Worm (Caenorhabditis elegans) whole organism, L1 larva: Measurements from ENCODE around the gene F53E10.6.

ENCODE experiments used
- C04F5.9 ChIP-seq: sonication (generic microtip); optimal IDR thresholded peaks from 2 replicates; lab custom pipeline; 2016; ENCODE audit warnings: missing genetic modification characterization, missing compliant biosample characterization
- C34B4.2 ChIP-seq: sonication (generic microtip); optimal IDR thresholded peaks from 2 replicates; lab custom pipeline; 2017; ENCODE audit warnings: mild to moderate bottlenecking, missing genetic modification characterization, missing compliant biosample characterization
- F16B12.6 ChIP-seq: fragments of 150-350 bp; optimal IDR thresholded peaks from 2 replicates; lab custom pipeline; 2014; ENCODE audit warnings: missing biosample characterization, missing genetic modification characterization
- Y116A8C.19 ChIP-seq: sonication (generic microtip); optimal IDR thresholded peaks from 2 replicates; lab custom pipeline; 2016; ENCODE audit warnings: missing compliant biosample characterization, missing genetic modification characterization, borderline replicate concordance
- aha-1 ChIP-seq: fragments of 150-350 bp; optimal IDR thresholded peaks from 2 replicates; lab custom pipeline; 2014; ENCODE audit warnings: missing biosample characterization, missing genetic modification characterization
- ceh-90 ChIP-seq: sonication (generic microtip); optimal IDR thresholded peaks from 2 replicates; lab custom pipeline; 2016; ENCODE audit warnings: missing genetic modification characterization, missing compliant biosample characterization
- ces-1 ChIP-seq: fragments of 150-350 bp; optimal IDR thresholded peaks from 2 replicates; lab custom pipeline; 2014; ENCODE audit warnings: missing biosample characterization, missing genetic modification reagents, missing genetic modification characterization
- dpl-1 ChIP-seq, 3 experiments: fragments of 150-350 bp in 2 of 3; sonication (generic microtip) in 1 of 3; optimal IDR thresholded peaks; 2 replicates each; lab custom pipeline; 2014 to 2017; ENCODE audit warnings: missing biosample characterization in 3 of 3, missing genetic modification characterization in 3 of 3, missing genetic modification reagents in 3 of 3
- dsc-1 ChIP-seq: sonication (generic microtip); optimal IDR thresholded peaks from 2 replicates; lab custom pipeline; 2016; ENCODE audit warnings: mild to moderate bottlenecking, missing genetic modification characterization, missing compliant biosample characterization
- efl-1 ChIP-seq, 4 experiments: fragments of 150-350 bp; optimal IDR thresholded peaks in 3 of 4; peaks in 1 of 4; 1 replicate in 1 of 4; 2 replicates in 3 of 4; lab custom pipeline; 2014; ENCODE audit warnings: missing biosample characterization in 2 of 4, missing genetic modification characterization in 2 of 4, missing genetic modification reagents in 2 of 4
- egl-13 ChIP-seq: sonication (generic microtip); optimal IDR thresholded peaks from 2 replicates; lab custom pipeline; 2016; ENCODE audit warnings: missing genotype, missing genetic modification reagents, missing genetic modification characterization, missing compliant biosample characterization
- egl-27 ChIP-seq, 2 experiments: fragments of 150-350 bp in 1 of 2; sonication (generic microtip); optimal IDR thresholded peaks; 3 replicates each; lab custom pipeline; 2017 to 2018; ENCODE audit warnings: missing biosample characterization in 2 of 2, missing genetic modification characterization in 2 of 2, missing genetic modification reagents in 2 of 2
- elt-2 ChIP-seq: sonication (generic microtip); optimal IDR thresholded peaks from 2 replicates; lab custom pipeline; 2016; ENCODE audit warnings: missing genetic modification characterization, mild to moderate bottlenecking, inconsistent platforms, missing compliant biosample characterization, missing genetic modification reagents
- ets-5 ChIP-seq: fragments of 200-800 bp; sonication (Bioruptor generic); IDR thresholded peaks from 2 replicates; pipeline ENCODE4 v1.3.6; 2022; ENCODE audit warnings: missing genetic modification characterization, missing compliant biosample characterization
- fos-1 ChIP-seq: fragments of 150-350 bp; optimal IDR thresholded peaks from 2 replicates; lab custom pipeline; 2014; ENCODE audit warnings: missing biosample characterization, missing genetic modification characterization
- hlh-17 ChIP-seq: fragments of 200-800 bp; sonication (Bioruptor generic); optimal IDR thresholded peaks from 2 replicates; lab custom pipeline; 2018; ENCODE audit warnings: missing genetic modification characterization, mild to moderate bottlenecking, missing compliant biosample characterization, moderate library complexity, borderline replicate concordance
- hlh-4 ChIP-seq: sonication (generic microtip); optimal IDR thresholded peaks from 2 replicates; lab custom pipeline; 2016; ENCODE audit warnings: mild to moderate bottlenecking, missing genetic modification characterization, missing compliant biosample characterization
- hpl-2 ChIP-seq: fragments of 150-350 bp; optimal IDR thresholded peaks from 2 replicates; lab custom pipeline; 2014; ENCODE audit warnings: missing biosample characterization, missing genetic modification reagents, missing genetic modification characterization
- isw-1 ChIP-seq: fragments of 200-800 bp; sonication (Bioruptor generic); IDR thresholded peaks from 2 replicates; pipeline ENCODE4 v1.3.6; 2022; ENCODE audit warnings: missing genetic modification characterization, missing compliant biosample characterization
- jun-1 ChIP-seq: fragments of 150-350 bp; optimal IDR thresholded peaks from 2 replicates; lab custom pipeline; 2014; ENCODE audit warnings: missing biosample characterization, missing genetic modification reagents, missing genetic modification characterization
- lin-14 ChIP-seq: fragments of 200-800 bp; sonication (Bioruptor generic); optimal IDR thresholded peaks from 2 replicates; lab custom pipeline; 2018; ENCODE audit warnings: mild to moderate bottlenecking, missing genetic modification characterization, moderate library complexity, missing compliant biosample characterization
- lir-3 ChIP-seq: sonication (generic microtip); optimal IDR thresholded peaks from 2 replicates; lab custom pipeline; 2016; ENCODE audit warnings: mild to moderate bottlenecking, missing genetic modification characterization, moderate library complexity, missing compliant biosample characterization; ENCODE audit not compliant: poor library complexity
- lsy-2 ChIP-seq, 2 experiments: fragments of 150-350 bp; optimal IDR thresholded peaks; 2 replicates each; lab custom pipeline; 2014; ENCODE audit warnings: missing biosample characterization in 2 of 2, missing genetic modification characterization in 2 of 2
- mdl-1 ChIP-seq, 2 experiments: fragments of 150-350 bp; optimal IDR thresholded peaks; 2 replicates each; lab custom pipeline; 2014 to 2017; ENCODE audit warnings: missing biosample characterization in 2 of 2, missing genetic modification characterization in 2 of 2, inconsistent platforms in 1 of 2
- mef-2 ChIP-seq: fragments of 150-350 bp; optimal IDR thresholded peaks from 2 replicates; lab custom pipeline; 2014; ENCODE audit warnings: missing biosample characterization, missing genetic modification characterization
- mep-1 ChIP-seq: fragments of 150-350 bp; optimal IDR thresholded peaks from 2 replicates; lab custom pipeline; 2014; ENCODE audit warnings: missing biosample characterization, missing genetic modification characterization
- nhr-20 ChIP-seq: sonication (generic microtip); optimal IDR thresholded peaks from 2 replicates; lab custom pipeline; 2016; ENCODE audit warnings: mild to moderate bottlenecking, missing genetic modification characterization, missing compliant biosample characterization
- nhr-237 ChIP-seq: fragments of 150-350 bp; optimal IDR thresholded peaks from 2 replicates; lab custom pipeline; 2014; ENCODE audit warnings: missing biosample characterization, missing genetic modification characterization
- nhr-28 ChIP-seq: fragments of 150-350 bp; optimal IDR thresholded peaks from 2 replicates; lab custom pipeline; 2014; ENCODE audit warnings: missing biosample characterization, missing genetic modification characterization
- nhr-47 ChIP-seq: sonication (generic microtip); optimal IDR thresholded peaks from 2 replicates; lab custom pipeline; 2016; ENCODE audit warnings: mild to moderate bottlenecking, missing genetic modification characterization, moderate library complexity, missing compliant biosample characterization
- nhr-71 ChIP-seq: sonication (generic microtip); optimal IDR thresholded peaks from 2 replicates; lab custom pipeline; 2016; ENCODE audit warnings: mild to moderate bottlenecking, missing genetic modification characterization, moderate library complexity, missing compliant biosample characterization
- nhr-77 ChIP-seq: fragments of 150-350 bp; optimal IDR thresholded peaks from 2 replicates; lab custom pipeline; 2014; ENCODE audit warnings: missing biosample characterization, missing genetic modification characterization
- pag-3 ChIP-seq: sonication (generic microtip); optimal IDR thresholded peaks from 2 replicates; lab custom pipeline; 2017; ENCODE audit warnings: missing genetic modification characterization, mild to moderate bottlenecking, missing compliant biosample characterization, antibody characterized with exemption, borderline replicate concordance; ENCODE audit not compliant: insufficient read depth
- pax-3 ChIP-seq: fragments of 200-800 bp; sonication (Bioruptor generic); optimal IDR thresholded peaks from 2 replicates; lab custom pipeline; 2018; ENCODE audit warnings: mild to moderate bottlenecking, missing genetic modification characterization, moderate library complexity, missing compliant biosample characterization
- rnt-1 ChIP-seq: sonication (generic microtip); optimal IDR thresholded peaks from 2 replicates; lab custom pipeline; 2016; ENCODE audit warnings: mild to moderate bottlenecking, missing genetic modification characterization, moderate library complexity, missing compliant biosample characterization
- skn-1 ChIP-seq: fragments of 150-350 bp; optimal IDR thresholded peaks from 2 replicates; lab custom pipeline; 2014; ENCODE audit warnings: missing biosample characterization, missing genetic modification characterization
- snu-23 ChIP-seq: sonication (generic microtip); optimal IDR thresholded peaks from 2 replicates; lab custom pipeline; 2016; ENCODE audit warnings: missing genetic modification characterization, missing compliant biosample characterization
- sox-4 ChIP-seq: sonication (generic microtip); optimal IDR thresholded peaks from 2 replicates; lab custom pipeline; 2016; ENCODE audit warnings: missing genetic modification characterization, missing compliant biosample characterization
- swsn-7 ChIP-seq: sonication (generic microtip); optimal IDR thresholded peaks from 2 replicates; lab custom pipeline; 2016; ENCODE audit warnings: missing genetic modification characterization, missing compliant biosample characterization
- unc-62 ChIP-seq: fragments of 150-350 bp; optimal IDR thresholded peaks from 2 replicates; lab custom pipeline; 2014; ENCODE audit warnings: missing biosample characterization, missing genetic modification reagents, missing genetic modification characterization
- unc-86 ChIP-seq: sonication (generic microtip); optimal IDR thresholded peaks from 2 replicates; lab custom pipeline; 2016; ENCODE audit warnings: missing genetic modification characterization, missing compliant biosample characterization
- unc-98 ChIP-seq: fragments of 200-800 bp; sonication (Bioruptor generic); IDR thresholded peaks from 2 replicates; pipeline ENCODE4 v1.3.6; 2022; ENCODE audit warnings: missing genetic modification characterization, missing compliant biosample characterization
- xbp-1 ChIP-seq: sonication (generic microtip); optimal IDR thresholded peaks from 2 replicates; lab custom pipeline; 2016; ENCODE audit warnings: missing genetic modification characterization, missing compliant biosample characterization

Gene F53E10.6

DNA sequence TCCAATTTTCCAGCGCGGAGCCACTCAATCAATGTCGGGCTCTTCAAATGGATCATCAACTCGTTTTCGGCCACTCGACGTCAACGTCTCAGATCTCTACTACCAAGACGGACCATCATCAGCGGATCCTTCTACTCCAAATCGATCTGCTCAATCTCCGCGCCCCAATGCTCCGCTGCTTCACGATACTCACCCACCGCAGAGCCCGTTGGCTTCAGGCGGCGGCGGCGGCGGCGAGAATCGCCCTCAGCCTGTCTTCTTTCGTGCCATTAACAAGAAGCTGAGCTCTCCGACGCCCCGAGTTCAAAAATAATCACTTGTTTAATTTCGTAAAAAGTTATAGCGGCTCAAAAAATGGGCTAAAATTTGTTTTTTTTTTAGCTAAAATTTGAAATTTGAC, 43.2 kb upstream of the F53E10.6 start:
- TF ChIP-seq egl-13 (no peak), skn-1 (tag; lab: Kevin White, UChicago) (no peak), fos-1 (tag; lab: Kevin White, UChicago) (no peak), mep-1 (tag; lab: Kevin White, UChicago) (no peak), xbp-1 (tag; lab: Kevin White, UChicago) (no peak), nhr-77 (tag; lab: Kevin White, UChicago) (no peak), C34B4.2 (tag; lab: Kevin White, UChicago) (no peak), unc-98 (GFP tag; lab: Robert Waterston, UW) (no peak), nhr-237 (tag; lab: Kevin White, UChicago) (no peak), hlh-17 (GFP tag; lab: Kevin White, UChicago) (no peak), lin-14 (GFP tag; lab: Kevin White, UChicago) (no peak), elt-2 (tag; lab: Kevin White, UChicago) (no peak), hpl-2 (GFP tag; lab: Kevin White, UChicago) (no peak), pax-3 (tag; lab: Kevin White, UChicago) (no peak)

DNA sequence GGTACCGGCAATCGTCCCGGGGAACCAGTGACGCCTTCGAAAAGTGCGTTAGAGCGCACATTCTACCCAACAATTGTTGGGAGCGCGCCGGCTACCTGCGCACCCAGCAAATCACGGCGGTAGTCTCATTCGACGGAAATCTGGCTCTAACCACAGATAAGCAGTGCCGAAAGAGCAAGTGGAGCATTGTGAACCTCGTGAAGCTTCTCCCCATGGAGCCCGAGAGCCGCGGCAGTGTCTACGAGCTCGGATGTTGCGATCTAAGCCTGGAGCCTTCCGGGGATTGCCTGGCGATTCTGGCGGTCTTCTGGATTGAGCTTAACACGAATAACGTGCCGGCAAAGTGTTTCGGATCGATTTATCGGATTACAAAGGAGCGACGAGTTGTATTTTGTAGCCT, 36.6 kb upstream of the F53E10.6 start:
- TF ChIP-seq efl-1 (optimal IDR thresholded peaks at IDR 0.05; lab: Kevin White, UChicago) (no peak), efl-1 (GFP tag; optimal IDR thresholded peaks at IDR 0.05 in 1 of 2; lab: Kevin White, UChicago) (peak in 1 of 2 experiments; percentile 10), lin-14 (GFP tag; lab: Kevin White, UChicago) (no peak), dpl-1 (GFP tag; optimal IDR thresholded peaks at IDR 0.05; lab: Kevin White, UChicago) (peak in 1 of 3 experiments; percentile 1)

DNA sequence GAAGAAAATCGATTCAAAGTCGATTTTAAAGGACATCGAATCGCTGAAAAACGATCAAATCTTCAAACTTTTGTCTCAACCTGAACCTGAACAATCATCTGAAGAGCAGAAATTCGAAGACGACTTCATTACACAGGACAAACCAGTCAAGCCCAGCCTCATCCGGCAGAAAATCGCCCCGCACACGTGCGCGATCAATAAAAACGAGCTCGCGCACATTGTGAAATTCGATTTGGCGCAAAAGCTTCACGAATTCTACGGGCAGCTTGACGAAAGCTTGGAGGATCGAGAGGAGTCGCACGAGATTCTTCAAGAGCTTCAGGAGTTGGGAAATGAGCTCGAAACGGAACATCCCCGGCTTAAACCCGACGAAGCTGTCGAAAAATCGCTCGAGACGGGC, 36.2 kb upstream of the F53E10.6 start, which contains the start of gene W02H5.2:
W02H5.2 (plus strand) TSS at position 301 of the 400 bp plus-strand sequence.
- TF ChIP-seq efl-1 (optimal IDR thresholded peaks at IDR 0.05; lab: Kevin White, UChicago) (no peak), efl-1 (GFP tag; optimal IDR thresholded peaks at IDR 0.05 in 1 of 2; lab: Kevin White, UChicago) (no peak), egl-27 (tag; optimal IDR thresholded peaks at IDR 0.05; lab: Kevin White, UChicago) (no peak), jun-1 (no peak), lir-3 (tag; lab: Kevin White, UChicago) (no peak), isw-1 (GFP tag; lab: Robert Waterston, UW) (no peak), mef-2 (no peak), ceh-90 (tag; lab: Kevin White, UChicago) (no peak), ets-5 (GFP tag; lab: Robert Waterston, UW) (no peak), fos-1 (tag; lab: Kevin White, UChicago) (no peak)

DNA sequence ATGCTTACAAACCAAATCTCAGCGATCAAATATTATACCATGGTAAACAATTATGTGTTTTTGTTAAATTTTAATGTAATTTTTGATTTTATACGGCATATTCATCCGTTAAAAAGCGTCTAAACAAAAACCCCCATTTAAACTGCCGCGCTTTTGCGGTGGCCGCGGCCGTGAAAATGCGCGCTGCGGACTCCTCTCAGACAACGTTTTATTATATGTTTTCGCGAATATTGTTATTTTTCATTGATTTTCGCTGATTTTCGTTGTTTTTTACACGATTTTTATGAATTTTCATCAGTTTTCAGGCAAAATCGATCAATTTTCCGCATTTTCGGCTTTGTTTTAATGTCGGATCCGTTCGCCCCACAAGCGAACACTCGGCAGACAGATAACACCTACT, 35.7 kb upstream of the F53E10.6 start, which contains the start of gene W02H5.19:
W02H5.19 (plus strand) TSS at position 346 of the 400 bp plus-strand sequence.
- peak; percentile 37 for TF ChIP-seq aha-1
- no peak for TF ChIP-seq egl-27 (tag; optimal IDR thresholded peaks at IDR 0.05; lab: Kevin White, UChicago)
- TF ChIP-seq hlh-4, result peak; percentile 91
- TF ChIP-seq unc-86, result peak; percentile 88
- peak; percentile 94 for TF ChIP-seq xbp-1 (tag; lab: Kevin White, UChicago)
- TF ChIP-seq dsc-1 (tag; lab: Kevin White, UChicago), result peak; percentile 97
- peak; percentile 95 for TF ChIP-seq nhr-47 (tag; lab: Kevin White, UChicago)
- peak; percentile 100 for TF ChIP-seq rnt-1 (tag; lab: Kevin White, UChicago)
- TF ChIP-seq mdl-1 (tag; optimal IDR thresholded peaks at IDR 0.05; lab: Kevin White, UChicago), result peak in 1 of 2 experiments; percentile 42
- no peak for TF ChIP-seq nhr-28 (tag; lab: Kevin White, UChicago)
- TF ChIP-seq Y116A8C.19 (tag; lab: Kevin White, UChicago), result peak; percentile 87
- no peak for TF ChIP-seq lin-14 (GFP tag; lab: Kevin White, UChicago)
- TF ChIP-seq snu-23, result peak; percentile 93
- TF ChIP-seq unc-62 (GFP tag; lab: Kevin White, UChicago), result no peak
- TF ChIP-seq mep-1 (tag; lab: Kevin White, UChicago), result peak; percentile 74
- no peak for TF ChIP-seq pag-3 (tag; lab: Kevin White, UChicago)
- TF ChIP-seq nhr-77 (tag; lab: Kevin White, UChicago), result peak; percentile 43
- TF ChIP-seq swsn-7 (tag; lab: Kevin White, UChicago), result peak; percentile 94
- TF ChIP-seq egl-13, result peak; percentile 95
- peak; percentile 90 for TF ChIP-seq C04F5.9 (tag; lab: Kevin White, UChicago)
- TF ChIP-seq nhr-20, result peak; percentile 94
- TF ChIP-seq lsy-2 (tag; optimal IDR thresholded peaks at IDR 0.05; lab: Kevin White, UChicago), result peak; percentile 81 to 88
- peak; percentile 79 for TF ChIP-seq unc-98 (GFP tag; lab: Robert Waterston, UW)
- TF ChIP-seq nhr-237 (tag; lab: Kevin White, UChicago), result no peak
- peak; percentile 96 for TF ChIP-seq nhr-71 (tag; lab: Kevin White, UChicago)
- peak; percentile 45 for TF ChIP-seq F16B12.6 (tag; lab: Kevin White, UChicago)
- peak; percentile 96 for TF ChIP-seq sox-4 (tag; lab: Kevin White, UChicago)
- TF ChIP-seq dpl-1 (GFP tag; optimal IDR thresholded peaks at IDR 0.05; lab: Kevin White, UChicago), result peak; percentile 94 to 98 (median 97)
- peak; percentile 84 for TF ChIP-seq isw-1 (GFP tag; lab: Robert Waterston, UW)
- TF ChIP-seq ces-1 (GFP tag; lab: Kevin White, UChicago), result no peak
